Fruit fly (Drosophila melanogaster) whole organism, embryonic: Measurements from ENCODE around the gene CG5377.

Experiments used
- Ada2b ChIP-seq: fragments of 200-800 bp; sonication (Bioruptor generic); IDR thresholded peaks from 2 replicates; pipeline ENCODE4 v1.3.6; 2022; ENCODE audit warnings: missing biosample characterization, missing genetic modification characterization
- Bgb ChIP-seq: fragments of 200-800 bp; sonication (Bioruptor generic); IDR thresholded peaks from 2 replicates; pipeline ENCODE4 v1.3.6; 2022; ENCODE audit warnings: missing biosample characterization, missing genetic modification characterization; ENCODE audit not compliant: partially characterized antibody
- CG10209 ChIP-seq: fragments of 200-800 bp; sonication (Bioruptor generic); optimal IDR thresholded peaks from 3 replicates; lab custom pipeline; 2017; ENCODE audit warnings: missing biosample characterization, mild to moderate bottlenecking, missing genetic modification characterization, missing genetic modification reagents
- CG10979 ChIP-seq: fragments of 200-800 bp; sonication (Bioruptor generic); optimal IDR thresholded peaks from 2 replicates; lab custom pipeline; 2018; ENCODE audit warnings: missing biosample characterization, mild to moderate bottlenecking, missing genetic modification characterization, moderate library complexity
- CG12391 ChIP-seq: fragments of 200-800 bp; sonication (Bioruptor generic); optimal IDR thresholded peaks from 3 replicates; lab custom pipeline; 2018; ENCODE audit warnings: missing biosample characterization, mild to moderate bottlenecking, missing genetic modification characterization, moderate library complexity
- CG12659 ChIP-seq: fragments of 200-800 bp; sonication (Bioruptor generic); optimal IDR thresholded peaks from 3 replicates; lab custom pipeline; 2017; ENCODE audit warnings: mild to moderate bottlenecking, missing biosample characterization, missing genetic modification reagents, missing genetic modification characterization
- CG16779 ChIP-seq: fragments of 200-800 bp; sonication (Bioruptor generic); IDR thresholded peaks from 2 replicates; pipeline ENCODE4 v1.3.6; 2022; ENCODE audit warnings: missing biosample characterization, missing genetic modification characterization
- CG16863 ChIP-seq: fragments of 200-800 bp; sonication (Bioruptor generic); optimal IDR thresholded peaks from 3 replicates; lab custom pipeline; 2016; ENCODE audit warnings: missing biosample characterization, missing genetic modification characterization
- CG2199 ChIP-seq: fragments of 200-800 bp; sonication (Bioruptor generic); IDR thresholded peaks from 3 replicates; pipeline ENCODE4 v1.3.6; 2022; ENCODE audit warnings: missing biosample characterization, missing genetic modification characterization
- CG2875 ChIP-seq: fragments of 200-800 bp; sonication (Bioruptor generic); optimal IDR thresholded peaks from 2 replicates; lab custom pipeline; 2017; ENCODE audit warnings: missing biosample characterization, mild to moderate bottlenecking, missing genetic modification characterization, missing genetic modification reagents
- CG30431 ChIP-seq: fragments of 200-800 bp; sonication (Bioruptor generic); optimal IDR thresholded peaks from 2 replicates; lab custom pipeline; 2017; ENCODE audit warnings: missing biosample characterization, missing genetic modification characterization
- CG31224 ChIP-seq: fragments of 200-800 bp; sonication (Bioruptor generic); IDR thresholded peaks from 2 replicates; pipeline ENCODE4 v1.3.6; 2022; ENCODE audit warnings: missing biosample characterization, missing genetic modification characterization
- CG31388 ChIP-seq: fragments of 200-800 bp; sonication (Bioruptor generic); optimal IDR thresholded peaks from 2 replicates; lab custom pipeline; 2016; ENCODE audit warnings: missing biosample characterization, missing genetic modification characterization
- CG3163 ChIP-seq: fragments of 200-800 bp; sonication (Bioruptor generic); optimal IDR thresholded peaks from 3 replicates; lab custom pipeline; 2016; ENCODE audit warnings: missing biosample characterization, missing genetic modification characterization
- CG6175 ChIP-seq: fragments of 200-800 bp; sonication (Bioruptor generic); IDR thresholded peaks from 3 replicates; pipeline ENCODE4 v1.3.6; 2022; ENCODE audit warnings: missing biosample characterization, missing genetic modification characterization
- CG6654 ChIP-seq: fragments of 200-800 bp; sonication (Bioruptor generic); optimal IDR thresholded peaks from 2 replicates; lab custom pipeline; 2017; ENCODE audit warnings: missing biosample characterization, mild to moderate bottlenecking, missing genetic modification characterization
- CG7987 ChIP-seq: fragments of 200-800 bp; sonication (Bioruptor generic); optimal IDR thresholded peaks from 2 replicates; lab custom pipeline; 2018; ENCODE audit warnings: missing biosample characterization, mild to moderate bottlenecking, missing genetic modification characterization, moderate library complexity
- Gsc ChIP-seq: fragments of 200-800 bp; sonication (Bioruptor generic); IDR thresholded peaks from 2 replicates; pipeline ENCODE4 v1.3.6; 2022; ENCODE audit warnings: missing biosample characterization, missing genetic modification characterization
- HmgZ ChIP-seq: fragments of 200-800 bp; sonication (Bioruptor generic); optimal IDR thresholded peaks from 2 replicates; lab custom pipeline; 2018; ENCODE audit warnings: missing biosample characterization, mild to moderate bottlenecking, missing genetic modification characterization
- Mad ChIP-seq: fragments of 200-800 bp; sonication (Bioruptor generic); optimal IDR thresholded peaks from 2 replicates; lab custom pipeline; 2016; ENCODE audit warnings: missing biosample characterization, missing genetic modification characterization
- NC2β ChIP-seq: fragments of 200-800 bp; sonication (Bioruptor generic); optimal IDR thresholded peaks from 2 replicates; lab custom pipeline; 2016; ENCODE audit warnings: missing biosample characterization, missing genetic modification characterization
- Nf-YB ChIP-seq: fragments of 200-800 bp; sonication (Bioruptor generic); optimal IDR thresholded peaks from 3 replicates; lab custom pipeline; 2019; ENCODE audit warnings: missing biosample characterization, mild to moderate bottlenecking, missing genetic modification characterization, moderate library complexity
- Opbp ChIP-seq: fragments of 200-800 bp; sonication (Bioruptor generic); IDR thresholded peaks from 3 replicates; pipeline ENCODE4 v1.3.6; 2022; ENCODE audit warnings: missing biosample characterization, missing genetic modification characterization; ENCODE audit not compliant: partially characterized antibody
- Rfx ChIP-seq: fragments of 200-800 bp; sonication (Bioruptor generic); IDR thresholded peaks from 2 replicates; pipeline ENCODE4 v1.3.6; 2022; ENCODE audit warnings: missing biosample characterization, missing genetic modification characterization
- Scr ChIP-seq: fragments of 200-800 bp; sonication (Bioruptor generic); IDR thresholded peaks from 2 replicates; pipeline ENCODE4 v1.3.6; 2022; ENCODE audit warnings: missing biosample characterization, missing genetic modification characterization; ENCODE audit not compliant: partially characterized antibody
- Side ChIP-seq: fragments of 200-800 bp; sonication (Bioruptor generic); optimal IDR thresholded peaks from 2 replicates; lab custom pipeline; 2016; ENCODE audit warnings: missing biosample characterization, missing genetic modification characterization
- Vsx1 ChIP-seq: fragments of 200-800 bp; sonication (Bioruptor generic); optimal IDR thresholded peaks from 2 replicates; lab custom pipeline; 2017; ENCODE audit warnings: missing biosample characterization, mild to moderate bottlenecking, missing genetic modification characterization, missing genetic modification reagents
- amos ChIP-seq: fragments of 200-800 bp; sonication (Bioruptor generic); IDR thresholded peaks from 2 replicates; pipeline ENCODE4 v1.3.6; 2022; ENCODE audit warnings: missing biosample characterization, missing genetic modification characterization; ENCODE audit not compliant: partially characterized antibody
- bbx ChIP-seq: fragments of 200-800 bp; sonication (Bioruptor generic); IDR thresholded peaks from 2 replicates; pipeline ENCODE4 v1.3.6; 2022; ENCODE audit warnings: missing biosample characterization, missing genetic modification characterization; ENCODE audit not compliant: partially characterized antibody
- bcd ChIP-seq: fragments of 200-800 bp; sonication (Bioruptor generic); optimal IDR thresholded peaks from 2 replicates; lab custom pipeline; 2017; ENCODE audit warnings: missing biosample characterization, mild to moderate bottlenecking, missing genetic modification characterization
- br ChIP-seq: fragments of >200 bp; optimal IDR thresholded peaks from 2 replicates; lab custom pipeline; 2017
- cas ChIP-seq: fragments of 200-800 bp; sonication (Bioruptor generic); IDR thresholded peaks from 2 replicates; pipeline ENCODE4 v1.3.6; 2022; ENCODE audit warnings: missing biosample characterization, missing genetic modification characterization
- caup ChIP-seq: fragments of 200-800 bp; sonication (Bioruptor generic); optimal IDR thresholded peaks from 3 replicates; lab custom pipeline; 2017; ENCODE audit warnings: missing biosample characterization, mild to moderate bottlenecking, missing genetic modification characterization, moderate library complexity; ENCODE audit not compliant: severe bottlenecking
- chm ChIP-seq: fragments of 200-800 bp; sonication (Bioruptor generic); IDR thresholded peaks from 2 replicates; pipeline ENCODE4 v1.3.6; 2022; ENCODE audit warnings: missing biosample characterization, missing genetic modification characterization
- dati ChIP-seq: fragments of 200-800 bp; sonication (Bioruptor generic); IDR thresholded peaks from 2 replicates; pipeline ENCODE4 v1.3.6; 2022; ENCODE audit warnings: missing biosample characterization, missing genetic modification characterization
- ems ChIP-seq: fragments of 200-800 bp; sonication (Bioruptor generic); optimal IDR thresholded peaks from 3 replicates; lab custom pipeline; 2016; ENCODE audit warnings: missing biosample characterization, missing genetic modification characterization
- eyg ChIP-seq: fragments of 200-800 bp; sonication (Bioruptor generic); optimal IDR thresholded peaks from 3 replicates; lab custom pipeline; 2016; ENCODE audit warnings: missing biosample characterization, missing genetic modification characterization
- fd64A ChIP-seq: fragments of 200-800 bp; sonication (Bioruptor generic); optimal IDR thresholded peaks from 3 replicates; lab custom pipeline; 2018; ENCODE audit warnings: missing biosample characterization, mild to moderate bottlenecking, missing genetic modification characterization
- grn ChIP-seq: fragments of 200-800 bp; sonication (Bioruptor generic); optimal IDR thresholded peaks from 3 replicates; lab custom pipeline; 2017; ENCODE audit warnings: missing biosample characterization, missing genetic modification characterization
- gt ChIP-seq: fragments of 200-800 bp; sonication (Bioruptor generic); IDR thresholded peaks from 2 replicates; pipeline ENCODE4 v1.3.6; 2022; ENCODE audit warnings: missing biosample characterization, missing genetic modification characterization
- lov ChIP-seq, 2 experiments: fragments of 200-800 bp in 1 of 2; fragments of >200 bp in 1 of 2; sonication (Bioruptor generic) in 1 of 2; IDR thresholded peaks in 1 of 2; optimal IDR thresholded peaks in 1 of 2; 2 replicates in 1 of 2; 3 replicates in 1 of 2; pipeline versions ENCODE4 v1.3.6 to Lab custom; 2017 to 2022; ENCODE audit warnings: missing biosample characterization in 1 of 2, missing genetic modification characterization in 1 of 2
- p53 ChIP-seq: fragments of 200-800 bp; sonication (Bioruptor generic); optimal IDR thresholded peaks from 2 replicates; lab custom pipeline; 2016; ENCODE audit warnings: missing biosample characterization, missing genetic modification characterization
- peb ChIP-seq: fragments of 200-800 bp; sonication (Bioruptor generic); IDR thresholded peaks from 2 replicates; pipeline ENCODE4 v1.3.6; 2022; ENCODE audit warnings: missing biosample characterization, missing genetic modification characterization
- sens-2 ChIP-seq: fragments of 200-800 bp; sonication (Bioruptor generic); IDR thresholded peaks from 2 replicates; pipeline ENCODE4 v1.3.6; 2022; ENCODE audit warnings: missing biosample characterization, missing genetic modification characterization
- shn ChIP-seq: fragments of 200-800 bp; sonication (Bioruptor generic); optimal IDR thresholded peaks from 3 replicates; lab custom pipeline; 2016; ENCODE audit warnings: missing biosample characterization, missing genetic modification characterization
- slp2 ChIP-seq: fragments of 200-800 bp; sonication (Bioruptor generic); optimal IDR thresholded peaks from 2 replicates; lab custom pipeline; 2016; ENCODE audit warnings: missing biosample characterization, missing genetic modification characterization
- sqz ChIP-seq: fragments of 200-800 bp; sonication (Bioruptor generic); optimal IDR thresholded peaks from 3 replicates; lab custom pipeline; 2018; ENCODE audit warnings: missing biosample characterization, mild to moderate bottlenecking, missing genetic modification characterization
- ssp ChIP-seq: fragments of 200-800 bp; sonication (Bioruptor generic); IDR thresholded peaks from 2 replicates; pipeline ENCODE4 v1.3.6; 2022; ENCODE audit warnings: missing biosample characterization, missing genetic modification characterization
- zfh2 ChIP-seq: fragments of 200-800 bp; sonication (Bioruptor generic); optimal IDR thresholded peaks from 2 replicates; lab custom pipeline; 2016; ENCODE audit warnings: missing biosample characterization, missing genetic modification characterization

Gene CG5377

dm6 chr3R:22468829-22469487 lies 1.0 kb upstream of the CG5377 start (continued):
- TF ChIP-seq bbx (no peak), Bgb (GFP tag; lab: Robert Waterston, UW) (no peak), CG10209 (peak; percentile 85), Gsc (GFP tag; lab: Robert Waterston, UW) (peak; percentile 46), CG6654 (GFP tag; lab: Kevin White, UChicago) (peak; percentile 36), bcd (GFP tag; lab: Kevin White, UChicago) (peak; percentile 86), CG2875 (GFP tag; lab: Kevin White, UChicago) (peak; percentile 54), Opbp (GFP tag; lab: Robert Waterston, UW) (no peak), CG16863 (GFP tag; lab: Kevin White, UChicago) (peak; percentile 82), Vsx1 (GFP tag; lab: Kevin White, UChicago) (peak; percentile 43), caup (GFP tag; lab: Kevin White, UChicago) (peak; percentile 93), peb (GFP tag; lab: Robert Waterston, UW) (peak; percentile 79), dati (no peak), HmgZ (peak; percentile 90), fd64A (peak; percentile 51), CG3163 (GFP tag; lab: Kevin White, UChicago) (peak; percentile 71), gt (0 out of 2 replicates have a peak, but pooled peaks have one; percentile 16), CG12659 (GFP tag; lab: Kevin White, UChicago) (peak; percentile 87), CG6175 (peak; percentile 72; the same call in 2 of the 3 replicates), CG31224 (peak; percentile 80), Nf-YB (GFP tag; lab: Kevin White, UChicago) (peak; percentile 66), cas (GFP tag; lab: Robert Waterston, UW) (peak; percentile 78), CG30431 (GFP tag; lab: Kevin White, UChicago) (peak; percentile 67), ssp (GFP tag; lab: Robert Waterston, UW) (peak; percentile 68), sqz (no peak), Ada2b (GFP tag; lab: Robert Waterston, UW) (peak; percentile 87), amos (GFP tag; lab: Robert Waterston, UW) (no peak), p53 (peak; percentile 78), lov (optimal IDR thresholded peaks at IDR 0.05; lab: Kevin White, UChicago) (no peak), lov (GFP tag; IDR thresholded peaks at IDR 0.05; lab: Robert Waterston, UW) (no peak), CG2199 (GFP tag; lab: Robert Waterston, UW) (no peak), CG12391 (tag; lab: Kevin White, UChicago) (peak; percentile 80), Side (GFP tag; lab: Kevin White, UChicago) (peak; percentile 87), ems (peak; percentile 79), zfh2 (GFP tag; lab: Kevin White, UChicago) (peak; percentile 86), CG16779 (GFP tag; lab: Robert Waterston, UW) (peak; percentile 76; the same call in 1 of the 2 replicates), br (lab: Kevin White, UChicago) (no peak), slp2 (GFP tag; lab: Kevin White, UChicago) (peak; percentile 85), Rfx (GFP tag; lab: Robert Waterston, UW) (peak; percentile 90), CG31388 (GFP tag; lab: Kevin White, UChicago) (peak; percentile 67), Mad (GFP tag; lab: Kevin White, UChicago) (peak; percentile 61), chm (GFP tag; lab: Robert Waterston, UW) (peak; percentile 71; the same call in 1 of the 2 replicates), CG10979 (tag; lab: Kevin White, UChicago) (peak; percentile 70), grn (GFP tag; lab: Kevin White, UChicago) (no peak), eyg (GFP tag; lab: Kevin White, UChicago) (peak; percentile 88), NC2β (GFP tag; lab: Kevin White, UChicago) (peak; percentile 68), sens-2 (peak; percentile 65; the same call in 1 of the 2 replicates), Scr (GFP tag; lab: Robert Waterston, UW) (no peak), CG7987 (GFP tag; lab: Kevin White, UChicago) (peak; percentile 79), shn (GFP tag; lab: Kevin White, UChicago) (peak; percentile 85)
